Worm (Caenorhabditis elegans) whole organism, late embryonic: ENCODE data around the gene Y42G9A.3.
A peak's percentile ranks its signal among the peaks of the same experiment; 100 is the strongest.

ENCODE experiments used
- C38D4.7 ChIP-seq: fragments of 200-800 bp; sonication (Bioruptor generic); optimal IDR thresholded peaks from 2 replicates; lab custom pipeline; 2018; ENCODE audit warnings: mild to moderate bottlenecking, missing genetic modification characterization, moderate library complexity, missing compliant biosample characterization
- F13H6.1 ChIP-seq: sonication (generic microtip); optimal IDR thresholded peaks from 2 replicates; lab custom pipeline; 2016; ENCODE audit warnings: missing genetic modification characterization, missing compliant biosample characterization
- K02D7.2 ChIP-seq: sonication (generic microtip); optimal IDR thresholded peaks from 2 replicates; lab custom pipeline; 2017; ENCODE audit warnings: mild to moderate bottlenecking, missing genetic modification characterization, missing compliant biosample characterization
- T23F11.4 ChIP-seq: fragments of 200-800 bp; sonication (Bioruptor generic); optimal IDR thresholded peaks from 2 replicates; lab custom pipeline; 2018; ENCODE audit warnings: mild to moderate bottlenecking, missing genetic modification characterization, missing compliant biosample characterization
- ceh-14 ChIP-seq: sonication (generic microtip); optimal IDR thresholded peaks from 2 replicates; lab custom pipeline; 2016; ENCODE audit warnings: missing genotype, missing genetic modification characterization, missing compliant biosample characterization
- ceh-18 ChIP-seq: sonication (generic microtip); optimal IDR thresholded peaks from 2 replicates; lab custom pipeline; 2016; ENCODE audit warnings: missing genetic modification characterization, missing compliant biosample characterization
- ceh-19 ChIP-seq: fragments of 200-800 bp; sonication (Bioruptor generic); optimal IDR thresholded peaks from 2 replicates; lab custom pipeline; 2018; ENCODE audit warnings: mild to moderate bottlenecking, missing genetic modification characterization, missing compliant biosample characterization
- ceh-2 ChIP-seq: sonication (generic microtip); optimal IDR thresholded peaks from 2 replicates; lab custom pipeline; 2016; ENCODE audit warnings: missing genotype, missing genetic modification characterization, missing compliant biosample characterization
- ceh-22 ChIP-seq: sonication (generic microtip); optimal IDR thresholded peaks from 2 replicates; lab custom pipeline; 2017; ENCODE audit warnings: missing biosample characterization, missing genetic modification characterization
- ceh-24 ChIP-seq: sonication (generic microtip); optimal IDR thresholded peaks from 2 replicates; lab custom pipeline; 2016; ENCODE audit warnings: mild to moderate bottlenecking, missing genetic modification characterization, missing compliant biosample characterization
- ceh-45 ChIP-seq: fragments of 200-800 bp; sonication (Bioruptor generic); IDR thresholded peaks from 2 replicates; pipeline ENCODE4 v1.3.6; 2022; ENCODE audit warnings: missing genetic modification reagents, missing genetic modification characterization, missing compliant biosample characterization
- ceh-9 ChIP-seq: sonication (generic microtip); optimal IDR thresholded peaks from 2 replicates; lab custom pipeline; 2016; ENCODE audit warnings: mild to moderate bottlenecking, missing genetic modification characterization, inconsistent platforms, missing compliant biosample characterization
- che-1 ChIP-seq: sonication (generic microtip); optimal IDR thresholded peaks from 2 replicates; lab custom pipeline; 2016; ENCODE audit warnings: mild to moderate bottlenecking, missing genetic modification characterization, missing compliant biosample characterization
- dve-1 ChIP-seq: sonication (generic microtip); optimal IDR thresholded peaks from 2 replicates; lab custom pipeline; 2017; ENCODE audit warnings: antibody characterized with exemption, mild to moderate bottlenecking, missing genetic modification characterization, missing compliant biosample characterization
- elt-2 ChIP-seq: sonication (generic microtip); optimal IDR thresholded peaks from 2 replicates; lab custom pipeline; 2016; ENCODE audit warnings: missing genetic modification reagents, missing genetic modification characterization, missing compliant biosample characterization
- elt-4 ChIP-seq: sonication (generic microtip); optimal IDR thresholded peaks from 2 replicates; lab custom pipeline; 2016; ENCODE audit warnings: missing genetic modification characterization, missing compliant biosample characterization
- ets-4 ChIP-seq: sonication (generic microtip); optimal IDR thresholded peaks from 2 replicates; lab custom pipeline; 2016; ENCODE audit warnings: missing genetic modification characterization, missing compliant biosample characterization
- eyg-1 ChIP-seq: sonication (generic microtip); optimal IDR thresholded peaks from 2 replicates; lab custom pipeline; 2016; ENCODE audit warnings: missing genotype, missing genetic modification characterization, missing compliant biosample characterization
- fkh-10 ChIP-seq: fragments of 150-350 bp; optimal IDR thresholded peaks from 2 replicates; lab custom pipeline; 2014; ENCODE audit warnings: missing biosample characterization, missing genetic modification reagents, missing genetic modification characterization
- gmeb-2 ChIP-seq: sonication (generic microtip); optimal IDR thresholded peaks from 2 replicates; lab custom pipeline; 2016; ENCODE audit warnings: missing genetic modification characterization, inconsistent platforms, missing compliant biosample characterization
- hlh-15 ChIP-seq: sonication (generic microtip); optimal IDR thresholded peaks from 2 replicates; lab custom pipeline; 2016; ENCODE audit warnings: missing genetic modification characterization, missing compliant biosample characterization
- hlh-30 ChIP-seq: sonication (generic microtip); optimal IDR thresholded peaks from 2 replicates; lab custom pipeline; 2017; ENCODE audit warnings: antibody characterized with exemption, missing genetic modification characterization, missing compliant biosample characterization; ENCODE audit not compliant: insufficient read depth
- hlh-6 ChIP-seq: sonication (generic microtip); optimal IDR thresholded peaks from 2 replicates; lab custom pipeline; 2016; ENCODE audit warnings: missing genotype, missing genetic modification characterization, missing compliant biosample characterization
- hlh-8 ChIP-seq: sonication (generic microtip); optimal IDR thresholded peaks from 2 replicates; lab custom pipeline; 2016; ENCODE audit warnings: missing genotype, missing genetic modification characterization, missing compliant biosample characterization
- madf-2 ChIP-seq: sonication (generic microtip); optimal IDR thresholded peaks from 2 replicates; lab custom pipeline; 2017; ENCODE audit warnings: missing genetic modification characterization, missing compliant biosample characterization
- nfya-1 ChIP-seq: sonication (generic microtip); optimal IDR thresholded peaks from 2 replicates; lab custom pipeline; 2017; ENCODE audit warnings: missing genetic modification characterization, mild to moderate bottlenecking, missing compliant biosample characterization, antibody characterized with exemption, moderate library complexity
- nhr-11 ChIP-seq: fragments of 150-350 bp; optimal IDR thresholded peaks from 2 replicates; lab custom pipeline; 2014; ENCODE audit warnings: missing biosample characterization, missing genetic modification characterization
- nhr-232 ChIP-seq: sonication (generic microtip); optimal IDR thresholded peaks from 2 replicates; lab custom pipeline; 2016; ENCODE audit warnings: missing genetic modification characterization, missing compliant biosample characterization
- npax-4 ChIP-seq: sonication (generic microtip); optimal IDR thresholded peaks from 2 replicates; lab custom pipeline; 2016; ENCODE audit warnings: missing genetic modification characterization, missing compliant biosample characterization
- odd-2 ChIP-seq: sonication (generic microtip); optimal IDR thresholded peaks from 2 replicates; lab custom pipeline; 2017; ENCODE audit warnings: antibody characterized with exemption, mild to moderate bottlenecking, missing genetic modification characterization, missing compliant biosample characterization
- pag-3 ChIP-seq: sonication (generic microtip); optimal IDR thresholded peaks from 2 replicates; lab custom pipeline; 2016; ENCODE audit warnings: missing compliant biosample characterization, missing genetic modification characterization, borderline replicate concordance
- pat-9 ChIP-seq: fragments of 200-800 bp; sonication (Bioruptor generic); optimal IDR thresholded peaks from 2 replicates; lab custom pipeline; 2018; ENCODE audit warnings: mild to moderate bottlenecking, missing genetic modification characterization, moderate library complexity, missing compliant biosample characterization
- pha-2 ChIP-seq: sonication (generic microtip); optimal IDR thresholded peaks from 2 replicates; lab custom pipeline; 2017; ENCODE audit warnings: mild to moderate bottlenecking, missing genetic modification characterization, missing compliant biosample characterization
- pha-4 ChIP-seq: fragments of 150-350 bp; optimal IDR thresholded peaks from 2 replicates; lab custom pipeline; 2018; ENCODE audit warnings: missing biosample characterization, missing genetic modification reagents, missing genetic modification characterization
- pros-1 ChIP-seq: fragments of 150-350 bp; optimal IDR thresholded peaks from 2 replicates; lab custom pipeline; 2014; ENCODE audit warnings: missing biosample characterization, missing genetic modification reagents, missing genetic modification characterization
- ref-2 ChIP-seq: sonication (generic microtip); optimal IDR thresholded peaks from 2 replicates; lab custom pipeline; 2016; ENCODE audit warnings: missing genetic modification characterization, missing compliant biosample characterization
- rnt-1 ChIP-seq: sonication (generic microtip); optimal IDR thresholded peaks from 2 replicates; lab custom pipeline; 2016; ENCODE audit warnings: missing genetic modification characterization, missing compliant biosample characterization
- sdc-2 ChIP-seq: sonication (generic microtip); optimal IDR thresholded peaks from 2 replicates; lab custom pipeline; 2016; ENCODE audit warnings: missing genotype, missing genetic modification characterization, missing compliant biosample characterization
- sox-4 ChIP-seq: sonication (generic microtip); optimal IDR thresholded peaks from 2 replicates; lab custom pipeline; 2017; ENCODE audit warnings: mild to moderate bottlenecking, missing genetic modification characterization, inconsistent platforms, missing compliant biosample characterization
- tbx-7 ChIP-seq: sonication (generic microtip); optimal IDR thresholded peaks from 2 replicates; lab custom pipeline; 2016; ENCODE audit warnings: missing genotype, missing genetic modification characterization, missing compliant biosample characterization
- ttx-3 ChIP-seq: sonication (generic microtip); optimal IDR thresholded peaks from 2 replicates; lab custom pipeline; 2016; ENCODE audit warnings: missing genetic modification reagents, missing genetic modification characterization, missing compliant biosample characterization
- unc-3 ChIP-seq, 2 experiments: fragments of 200-800 bp in 1 of 2; sonication (Bioruptor generic) in 1 of 2; sonication (generic microtip) in 1 of 2; conservative IDR thresholded peaks in 1 of 2; optimal IDR thresholded peaks in 1 of 2; 2 replicates each; pipeline versions ENCODE4 v1.3.6 to Lab custom; 2016 to 2022; ENCODE audit warnings: missing compliant biosample characterization in 2 of 2, missing genetic modification characterization in 2 of 2, missing genetic modification reagents in 1 of 2
- unc-42 ChIP-seq: sonication (generic microtip); optimal IDR thresholded peaks from 2 replicates; lab custom pipeline; 2016; ENCODE audit warnings: missing genotype, missing genetic modification characterization, missing compliant biosample characterization
- unc-55 ChIP-seq: sonication (generic microtip); optimal IDR thresholded peaks from 2 replicates; lab custom pipeline; 2017; ENCODE audit warnings: missing biosample characterization, missing genetic modification reagents, missing genetic modification characterization
- unc-86 ChIP-seq: sonication (generic microtip); optimal IDR thresholded peaks from 2 replicates; lab custom pipeline; 2016; ENCODE audit warnings: missing genetic modification characterization, missing compliant biosample characterization
- zip-5 ChIP-seq: sonication (generic microtip); optimal IDR thresholded peaks from 2 replicates; lab custom pipeline; 2016; ENCODE audit warnings: missing genetic modification characterization, missing compliant biosample characterization
- ztf-16 ChIP-seq: sonication (generic microtip); optimal IDR thresholded peaks from 2 replicates; lab custom pipeline; 2017; ENCODE audit warnings: missing genetic modification characterization, missing compliant biosample characterization

Gene Y42G9A.3

DNA sequence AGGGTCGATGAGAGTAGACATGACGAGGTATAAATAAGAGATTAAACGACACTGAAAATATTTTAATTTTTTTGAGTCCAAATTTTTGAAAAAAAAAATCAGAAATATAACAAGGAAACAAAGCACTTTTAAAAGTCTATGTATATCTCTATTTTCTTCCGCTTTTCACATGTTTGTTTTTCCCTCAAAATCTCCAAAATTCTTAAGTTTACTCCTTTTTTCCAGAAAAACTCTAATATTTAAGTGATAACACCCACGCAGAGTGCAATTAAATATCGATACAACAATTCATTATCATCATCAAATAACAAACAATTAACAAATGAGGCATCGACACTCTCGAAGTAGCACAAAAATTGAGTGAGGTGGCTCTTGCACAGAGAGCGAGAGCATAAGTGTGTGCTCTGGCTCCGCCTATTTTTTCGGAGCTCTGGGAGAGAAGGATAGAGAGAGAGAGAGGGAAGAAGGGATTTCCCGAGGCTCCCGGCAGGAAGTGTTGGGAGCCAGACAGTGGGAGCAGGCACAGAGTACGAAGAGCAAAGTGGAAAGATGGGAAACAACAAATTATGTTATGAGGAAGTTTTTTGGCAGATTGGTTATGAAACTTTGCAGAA lies 11.8 kb downstream of the Y42G9A.3 start, which contains the start of gene anmt-2:
TSS of gene anmt-2 (minus strand) at position 51 of the 614 bp plus-strand sequence.
- TF ChIP-seq hlh-8 (tag; lab: Kevin White, UChicago) (no peak), ceh-18 (peak; percentile 62)

DNA sequence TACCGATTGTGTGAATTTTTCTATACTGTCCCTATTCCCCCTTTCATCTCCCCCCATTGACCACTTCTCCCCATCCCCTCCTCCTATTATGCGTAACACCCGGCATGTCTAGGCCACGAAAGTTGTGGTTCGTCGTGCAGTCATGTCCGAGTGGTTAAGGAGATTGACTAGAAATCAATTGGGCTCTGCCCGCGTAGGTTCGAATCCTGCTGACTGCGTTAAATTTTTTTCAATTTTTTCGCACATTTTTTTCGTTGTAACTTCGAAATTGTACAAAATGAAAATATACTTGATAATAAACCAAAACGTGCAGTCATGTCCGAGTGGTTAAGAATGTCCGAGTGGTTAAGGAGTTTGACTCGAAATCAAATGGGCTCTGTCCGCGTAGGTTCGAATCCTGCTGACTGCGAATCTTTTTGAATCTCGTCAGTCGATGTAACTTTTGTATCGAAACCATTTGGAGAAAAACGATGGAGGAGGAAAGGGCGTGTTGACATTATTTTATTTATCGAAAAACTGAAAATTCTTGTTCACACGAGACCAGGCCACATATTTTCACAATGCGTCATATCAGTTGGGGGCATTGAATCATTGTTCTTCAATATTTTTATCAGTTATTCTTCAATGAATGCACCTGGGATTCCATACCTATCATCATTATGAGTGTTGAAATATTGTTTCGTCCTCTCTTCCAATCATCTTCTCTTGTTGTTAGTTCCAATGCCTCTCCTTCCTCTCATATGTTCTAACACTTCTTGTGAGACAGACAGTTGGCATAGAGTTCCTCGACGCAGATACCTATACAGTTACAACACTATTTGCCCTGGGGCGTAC lies 12.8 kb downstream of the Y42G9A.3 start, which contains the start of gene nfm-1:
TSS of gene nfm-1 (plus strand) at position 812 of the 834 bp plus-strand sequence.
- TF ChIP-seq nhr-11 (tag; lab: Kevin White, UChicago) (no peak), fkh-10 (GFP tag; lab: Kevin White, UChicago) (no peak), ceh-24 (tag; lab: Kevin White, UChicago) (peak; percentile 32), unc-55 (GFP tag; lab: Kevin White, UChicago) (no peak), ceh-14 (peak; percentile 25), unc-3 (GFP tag; conservative IDR thresholded peaks at IDR 0.05; lab: Robert Waterston, UW) (peak; percentile 84), unc-3 (tag; optimal IDR thresholded peaks at IDR 0.05; lab: Kevin White, UChicago) (peak; percentile 83), sox-4 (tag; lab: Kevin White, UChicago) (peak; percentile 86), elt-2 (tag; lab: Kevin White, UChicago) (peak; percentile 83), tbx-7 (tag; lab: Kevin White, UChicago) (no peak), T23F11.4 (GFP tag; lab: Kevin White, UChicago) (peak; percentile 76), eyg-1 (tag; lab: Kevin White, UChicago) (peak; percentile 38), madf-2 (tag; lab: Kevin White, UChicago) (peak; percentile 81), ref-2 (peak; percentile 64), ceh-45 (GFP tag; lab: Robert Waterston, UW) (peak; percentile 77), hlh-30 (tag; lab: Kevin White, UChicago) (no peak), pros-1 (tag; lab: Kevin White, UChicago) (peak; percentile 4), che-1 (peak; percentile 82), pha-2 (tag; lab: Kevin White, UChicago) (peak; percentile 85), elt-4 (tag; lab: Kevin White, UChicago) (no peak), ceh-22 (no peak), hlh-8 (tag; lab: Kevin White, UChicago) (no peak), hlh-6 (tag; lab: Kevin White, UChicago) (peak; percentile 26), npax-4 (tag; lab: Kevin White, UChicago) (peak; percentile 69), unc-42 (tag; lab: Kevin White, UChicago) (peak; percentile 25), ets-4 (tag; lab: Kevin White, UChicago) (no peak), C38D4.7 (GFP tag; lab: Kevin White, UChicago) (peak; percentile 82), dve-1 (peak; percentile 64), K02D7.2 (peak; percentile 65), unc-86 (tag; lab: Kevin White, UChicago) (peak; percentile 68), gmeb-2 (tag; lab: Kevin White, UChicago) (peak; percentile 77), sdc-2 (tag; lab: Kevin White, UChicago) (peak; percentile 19), ttx-3 (peak; percentile 79), hlh-15 (tag; lab: Kevin White, UChicago) (peak; percentile 63), rnt-1 (peak; percentile 47), odd-2 (tag; lab: Kevin White, UChicago) (peak; percentile 35), ceh-2 (peak; percentile 25), pat-9 (peak; percentile 80), F13H6.1 (tag; lab: Kevin White, UChicago) (peak; percentile 7), ceh-9 (tag; lab: Kevin White, UChicago) (peak; percentile 73), pag-3 (tag; lab: Kevin White, UChicago) (no peak), zip-5 (tag; lab: Kevin White, UChicago) (peak; percentile 52), pha-4 (tag; lab: Kevin White, UChicago) (no peak), ceh-19 (peak; percentile 87), ztf-16 (tag; lab: Kevin White, UChicago) (peak; percentile 77), nhr-232 (tag; lab: Kevin White, UChicago) (peak; percentile 57), nfya-1 (tag; lab: Kevin White, UChicago) (peak; percentile 63)
